Fruit fly (Drosophila melanogaster) whole organism, embryonic: ENCODE data around the gene Scgalpha.

Experiments used
- Awh ChIP-seq: fragments of 200-800 bp; sonication (Bioruptor generic); IDR thresholded peaks from 2 replicates; pipeline ENCODE4, ENCODE4 v1.3.6; 2022; ENCODE audit warnings: missing biosample characterization, missing genetic modification characterization
- Blimp-1 ChIP-seq: fragments of 200-800 bp; sonication (Bioruptor generic); optimal IDR thresholded peaks from 3 replicates; lab custom pipeline; 2018; ENCODE audit warnings: missing biosample characterization, missing genetic modification characterization, mild to moderate bottlenecking, moderate library complexity, missing genetic modification reagents
- Bteb2 ChIP-seq: fragments of 200-800 bp; sonication (Bioruptor generic); optimal IDR thresholded peaks from 2 replicates; lab custom pipeline; 2016; ENCODE audit warnings: missing biosample characterization, missing genetic modification characterization
- CG10321 ChIP-seq: fragments of 200-800 bp; sonication (Bioruptor generic); IDR thresholded peaks from 2 replicates; pipeline ENCODE4 v1.3.6; 2022; ENCODE audit warnings: missing biosample characterization, missing genetic modification characterization
- CG11085 ChIP-seq: fragments of 200-800 bp; sonication (Bioruptor generic); IDR thresholded peaks from 2 replicates; pipeline ENCODE4 v1.3.6; 2022; ENCODE audit warnings: missing biosample characterization, missing genetic modification characterization
- CG12769 ChIP-seq: fragments of 200-800 bp; sonication (Bioruptor generic); optimal IDR thresholded peaks from 2 replicates; lab custom pipeline; 2019; ENCODE audit warnings: missing biosample characterization, mild to moderate bottlenecking, missing genetic modification characterization, moderate library complexity
- CG16779 ChIP-seq: fragments of 200-800 bp; sonication (Bioruptor generic); IDR thresholded peaks from 2 replicates; pipeline ENCODE4 v1.3.6; 2022; ENCODE audit warnings: missing biosample characterization, missing genetic modification characterization
- CG2199 ChIP-seq: fragments of 200-800 bp; sonication (Bioruptor generic); IDR thresholded peaks from 3 replicates; pipeline ENCODE4 v1.3.6; 2022; ENCODE audit warnings: missing biosample characterization, missing genetic modification characterization
- CG5245 ChIP-seq: fragments of 200-800 bp; sonication (Bioruptor generic); optimal IDR thresholded peaks from 3 replicates; lab custom pipeline; 2016; ENCODE audit warnings: missing biosample characterization, missing genetic modification characterization
- CG6854 ChIP-seq: fragments of 200-800 bp; sonication (Bioruptor generic); optimal IDR thresholded peaks from 3 replicates; lab custom pipeline; 2017; ENCODE audit warnings: missing biosample characterization, mild to moderate bottlenecking, missing genetic modification characterization
- CG7357 ChIP-seq: fragments of 200-800 bp; sonication (Bioruptor generic); IDR thresholded peaks from 3 replicates; pipeline ENCODE4 v1.3.6; 2022; ENCODE audit warnings: missing biosample characterization, missing genetic modification characterization
- CG8765 ChIP-seq: fragments of 200-800 bp; sonication (Bioruptor generic); IDR thresholded peaks from 2 replicates; pipeline ENCODE4 v1.3.6; 2022; ENCODE audit warnings: missing biosample characterization, missing genetic modification characterization
- Camta ChIP-seq: fragments of 200-800 bp; sonication (Bioruptor generic); optimal IDR thresholded peaks from 2 replicates; lab custom pipeline; 2016; ENCODE audit warnings: missing biosample characterization, missing genetic modification characterization
- D ChIP-seq, 2 experiments: fragments of 200-800 bp in 1 of 2; fragments of >200 bp in 1 of 2; sonication (Bioruptor generic) in 1 of 2; optimal IDR thresholded peaks; 2 replicates in 1 of 2; 3 replicates in 1 of 2; lab custom pipeline; 2017; ENCODE audit warnings: mild to moderate bottlenecking in 1 of 2, missing biosample characterization in 1 of 2, missing genetic modification characterization in 1 of 2, missing genetic modification reagents in 1 of 2
- Dp ChIP-seq: fragments of 200-800 bp; sonication (Bioruptor generic); optimal IDR thresholded peaks from 2 replicates; lab custom pipeline; 2018; ENCODE audit warnings: missing biosample characterization, mild to moderate bottlenecking, missing genetic modification characterization, moderate library complexity
- Drgx ChIP-seq: fragments of 200-800 bp; sonication (Bioruptor generic); IDR thresholded peaks from 2 replicates; pipeline ENCODE4 v1.3.6; 2022; ENCODE audit warnings: missing biosample characterization, missing genetic modification characterization
- E2f1 ChIP-seq: fragments of 200-800 bp; sonication (Bioruptor generic); IDR thresholded peaks from 2 replicates; pipeline ENCODE4 v1.3.6; 2022; ENCODE audit warnings: missing biosample characterization, missing genetic modification characterization
- Ets65A ChIP-seq: fragments of 200-800 bp; sonication (Bioruptor generic); peaks from one replicate; lab custom pipeline; 2016; ENCODE audit warnings: missing biosample characterization, missing genetic modification characterization
- Vsx1 ChIP-seq: fragments of 200-800 bp; sonication (Bioruptor generic); optimal IDR thresholded peaks from 2 replicates; lab custom pipeline; 2017; ENCODE audit warnings: missing biosample characterization, mild to moderate bottlenecking, missing genetic modification characterization, missing genetic modification reagents
- Xrp1 ChIP-seq: fragments of 200-800 bp; sonication (Bioruptor generic); IDR thresholded peaks from 2 replicates; pipeline ENCODE4 v1.3.6; 2022; ENCODE audit warnings: missing biosample characterization, missing genetic modification characterization
- abd-A ChIP-seq: fragments of 200-800 bp; sonication (Bioruptor generic); optimal IDR thresholded peaks from 3 replicates; lab custom pipeline; 2019; ENCODE audit warnings: missing biosample characterization, mild to moderate bottlenecking, missing genetic modification characterization, moderate library complexity
- bcd ChIP-seq: fragments of 200-800 bp; sonication (Bioruptor generic); optimal IDR thresholded peaks from 2 replicates; lab custom pipeline; 2017; ENCODE audit warnings: missing biosample characterization, mild to moderate bottlenecking, missing genetic modification characterization
- bsh ChIP-seq, 2 experiments: fragments of 200-800 bp; sonication (Bioruptor generic); optimal IDR thresholded peaks; 2 replicates each; lab custom pipeline; 2017 to 2018; ENCODE audit warnings: mild to moderate bottlenecking in 2 of 2, missing biosample characterization in 2 of 2, missing genetic modification characterization in 2 of 2, moderate library complexity in 1 of 2
- ci ChIP-seq: fragments of 200-800 bp; sonication (Bioruptor generic); IDR thresholded peaks from 3 replicates; pipeline ENCODE4 v1.3.6; 2022; ENCODE audit warnings: missing biosample characterization, missing genetic modification characterization
- dysf ChIP-seq: fragments of 200-800 bp; sonication (Bioruptor generic); IDR thresholded peaks from 3 replicates; pipeline ENCODE4 v1.3.6; 2022; ENCODE audit warnings: missing biosample characterization, missing genetic modification characterization
- gem ChIP-seq: fragments of 200-800 bp; sonication (Bioruptor generic); optimal IDR thresholded peaks from 2 replicates; lab custom pipeline; 2019; ENCODE audit warnings: missing biosample characterization, mild to moderate bottlenecking, missing genetic modification characterization, moderate library complexity
- oc ChIP-seq: fragments of 200-800 bp; sonication (Bioruptor generic); optimal IDR thresholded peaks from 2 replicates; lab custom pipeline; 2018; ENCODE audit warnings: missing biosample characterization, mild to moderate bottlenecking, missing genetic modification characterization, moderate library complexity
- prd ChIP-seq, 3 experiments: fragments of >200 bp in 2 of 3; fragments of 200-800 bp in 1 of 3; sonication (Bioruptor generic) in 1 of 3; optimal IDR thresholded peaks in 2 of 3; IDR thresholded peaks in 1 of 3; 2 replicates in 2 of 3; 3 replicates in 1 of 3; pipeline versions ENCODE4 v1.3.6 to Lab custom; 2017 to 2022; ENCODE audit warnings: missing biosample characterization in 1 of 3, missing genetic modification characterization in 1 of 3
- rib ChIP-seq: fragments of 200-800 bp; sonication (Bioruptor generic); IDR thresholded peaks from 2 replicates; pipeline ENCODE4 v1.3.6; 2022; ENCODE audit warnings: missing biosample characterization, missing genetic modification characterization
- sisA ChIP-seq: fragments of 200-800 bp; sonication (Bioruptor generic); IDR thresholded peaks from 2 replicates; pipeline ENCODE4 v1.3.6; 2022; ENCODE audit warnings: missing biosample characterization, missing genetic modification characterization
- sna ChIP-seq: fragments of 200-800 bp; sonication (Bioruptor generic); IDR thresholded peaks from 2 replicates; pipeline ENCODE4 v1.3.6; 2022; ENCODE audit warnings: missing biosample characterization, missing genetic modification characterization; ENCODE audit not compliant: partially characterized antibody
- ttk ChIP-seq: fragments of 200-800 bp; sonication (Bioruptor generic); IDR thresholded peaks from 2 replicates; pipeline ENCODE4 v2.1.2; 2022; ENCODE audit warnings: missing biosample characterization, missing genetic modification characterization
- vfl ChIP-seq: fragments of 200-800 bp; sonication (Bioruptor generic); optimal IDR thresholded peaks from 2 replicates; lab custom pipeline; 2016; ENCODE audit warnings: missing biosample characterization, missing genetic modification characterization
- vvl ChIP-seq: fragments of 200-800 bp; sonication (Bioruptor generic); IDR thresholded peaks from 2 replicates; pipeline ENCODE4 v1.3.6; 2022; ENCODE audit warnings: missing biosample characterization, missing genetic modification characterization

The Scgalpha gene

dm6 chr2L:8266670-8267435 is 36.4 kb upstream of the Scgalpha start (continued):
- TF ChIP-seq oc (tag; lab: Kevin White, UChicago) (no peak), CG10321 (GFP tag; lab: Robert Waterston, UW) (peak; percentile 63), CG2199 (GFP tag; lab: Robert Waterston, UW) (peak; percentile 7; the same call in 1 of the 3 replicates)
- TF ChIP-seq, all 482 proteins: peak for 23

- TF ChIP-seq Vsx1 (GFP tag; lab: Kevin White, UChicago) (peak; percentile 22), CG12769 (tag; lab: Kevin White, UChicago) (peak; percentile 22), vfl (no peak), CG16779 (GFP tag; lab: Robert Waterston, UW) (no peak), vvl (GFP tag; lab: Robert Waterston, UW) (peak; percentile 62; the same call in 1 of the 2 replicates), CG8765 (GFP tag; lab: Robert Waterston, UW) (no peak), CG11085 (GFP tag; lab: Robert Waterston, UW) (no peak), abd-A (peak; percentile 50), Awh (peak; percentile 76)
- TF ChIP-seq, all 482 proteins: peak for 5
Observed at dm6 chr2L:8268679-8269078, 34.5 kb upstream of the Scgalpha start.

- peak; percentile 66 for TF ChIP-seq Ets65A (GFP tag; lab: Kevin White, UChicago)
- TF ChIP-seq E2f1 (GFP tag; lab: Robert Waterston, UW), result 0 out of 2 replicates have a peak, but pooled peaks have one; percentile 31
- TF ChIP-seq sisA, result 0 out of 2 replicates have a peak, but pooled peaks have one; percentile 18
- peak in 1 of 2 experiments; percentile 63 for TF ChIP-seq bsh (GFP tag; optimal IDR thresholded peaks at IDR 0.05; lab: Kevin White, UChicago)
- TF ChIP-seq dysf (GFP tag; lab: Robert Waterston, UW), result 0 out of 3 replicates have a peak, but pooled peaks have one; percentile 29
- no peak for TF ChIP-seq CG7357 (GFP tag; lab: Robert Waterston, UW)
- no peak for TF ChIP-seq D (optimal IDR thresholded peaks at IDR 0.05; lab: Kevin White, UChicago)
- no peak for TF ChIP-seq D (GFP tag; optimal IDR thresholded peaks at IDR 0.05; lab: Kevin White, UChicago)
- TF ChIP-seq Camta (GFP tag; lab: Kevin White, UChicago), result no peak
- peak; percentile 84 for TF ChIP-seq Drgx
- no peak for TF ChIP-seq rib (GFP tag; lab: Robert Waterston, UW)
- no peak for TF ChIP-seq prd (optimal IDR thresholded peaks at IDR 0.05; lab: Kevin White, UChicago)
- peak; percentile 50; the same call in 1 of the 3 replicates for TF ChIP-seq prd (GFP tag; IDR thresholded peaks at IDR 0.05; lab: Robert Waterston, UW)
- peak; percentile 17 for TF ChIP-seq gem
- TF ChIP-seq bcd, result no peak
- 0 out of 3 replicates have a peak, but pooled peaks have one; percentile 22 for TF ChIP-seq ci (GFP tag; lab: Robert Waterston, UW)
- TF ChIP-seq Xrp1 (GFP tag; lab: Robert Waterston, UW), result peak; percentile 54; the same call in 1 of the 2 replicates
- TF ChIP-seq ttk (GFP tag; lab: Robert Waterston, UW), result 0 out of 2 replicates have a peak, but pooled peaks have one; percentile 24
- TF ChIP-seq Bteb2, result no peak
- no peak for TF ChIP-seq sna
Observed at dm6 chr2L:8270916-8271315, 32.3 kb upstream of the Scgalpha start.

- no peak for TF ChIP-seq Dp (GFP tag; lab: Kevin White, UChicago)
- no peak for TF ChIP-seq E2f1 (GFP tag; lab: Robert Waterston, UW)
- peak; percentile 5 for TF ChIP-seq Blimp-1 (GFP tag; lab: Kevin White, UChicago)
- TF ChIP-seq CG6854 (GFP tag; lab: Kevin White, UChicago), result no peak
- no peak for TF ChIP-seq CG5245 (GFP tag; lab: Kevin White, UChicago)
Observed at dm6 chr2L:8274127-8274526, 29.1 kb upstream of the Scgalpha start.
